Worm (Caenorhabditis elegans) whole organism, late embryonic: ENCODE results near the gene Y49F6B.14.

ENCODE experiments used
- C08G9.2 ChIP-seq: sonication (generic microtip); optimal IDR thresholded peaks from 2 replicates; lab custom pipeline; 2016; ENCODE audit warnings: mild to moderate bottlenecking, missing genetic modification characterization, moderate library complexity, missing compliant biosample characterization
- ceh-14 ChIP-seq: sonication (generic microtip); optimal IDR thresholded peaks from 2 replicates; lab custom pipeline; 2016; ENCODE audit warnings: missing genotype, missing genetic modification characterization, missing compliant biosample characterization
- ceh-22 ChIP-seq: sonication (generic microtip); optimal IDR thresholded peaks from 2 replicates; lab custom pipeline; 2017; ENCODE audit warnings: missing biosample characterization, missing genetic modification characterization
- ceh-31 ChIP-seq: sonication (generic microtip); optimal IDR thresholded peaks from 2 replicates; lab custom pipeline; 2016; ENCODE audit warnings: missing genetic modification characterization, missing compliant biosample characterization
- dmd-4 ChIP-seq: sonication (generic microtip); optimal IDR thresholded peaks from 2 replicates; lab custom pipeline; 2016; ENCODE audit warnings: borderline replicate concordance, missing genetic modification characterization, missing compliant biosample characterization
- dve-1 ChIP-seq: sonication (generic microtip); optimal IDR thresholded peaks from 2 replicates; lab custom pipeline; 2017; ENCODE audit warnings: antibody characterized with exemption, mild to moderate bottlenecking, missing genetic modification characterization, missing compliant biosample characterization
- elt-2 ChIP-seq: sonication (generic microtip); optimal IDR thresholded peaks from 2 replicates; lab custom pipeline; 2016; ENCODE audit warnings: missing genetic modification reagents, missing genetic modification characterization, missing compliant biosample characterization
- gmeb-2 ChIP-seq: sonication (generic microtip); optimal IDR thresholded peaks from 2 replicates; lab custom pipeline; 2016; ENCODE audit warnings: missing genetic modification characterization, inconsistent platforms, missing compliant biosample characterization
- hlh-15 ChIP-seq: sonication (generic microtip); optimal IDR thresholded peaks from 2 replicates; lab custom pipeline; 2016; ENCODE audit warnings: missing genetic modification characterization, missing compliant biosample characterization
- pqm-1 ChIP-seq: sonication (generic microtip); optimal IDR thresholded peaks from 2 replicates; lab custom pipeline; 2016; ENCODE audit warnings: missing genetic modification characterization, missing compliant biosample characterization
- sdc-2 ChIP-seq: sonication (generic microtip); optimal IDR thresholded peaks from 2 replicates; lab custom pipeline; 2016; ENCODE audit warnings: missing genotype, missing genetic modification characterization, missing compliant biosample characterization
- ttx-3 ChIP-seq: sonication (generic microtip); optimal IDR thresholded peaks from 2 replicates; lab custom pipeline; 2016; ENCODE audit warnings: missing genetic modification reagents, missing genetic modification characterization, missing compliant biosample characterization
- unc-42 ChIP-seq: sonication (generic microtip); optimal IDR thresholded peaks from 2 replicates; lab custom pipeline; 2016; ENCODE audit warnings: missing genotype, missing genetic modification characterization, missing compliant biosample characterization

ce11 chrII:3472817-3473216 lies 42.5 kb downstream of the Y49F6B.14 start, which contains the start of gene Y49F6B.6:
- TF ChIP-seq elt-2 (no peak), dmd-4 (no peak), sdc-2 (no peak), gmeb-2 (no peak), ttx-3 (tag; lab: Kevin White, UChicago) (no peak), dve-1 (no peak), C08G9.2 (tag; lab: Kevin White, UChicago) (no peak), hlh-15 (no peak), ceh-22 (no peak), pqm-1 (tag; lab: Kevin White, UChicago) (no peak), ceh-31 (tag; lab: Kevin White, UChicago) (no peak), unc-42 (no peak), ceh-14 (tag; lab: Kevin White, UChicago) (no peak)
